Fruit fly (Drosophila melanogaster) whole organism, adult: ENCODE data around the gene CG13998.

Experiments used
- CG11617 ChIP-seq: fragments of 200-800 bp; sonication (Bioruptor generic); optimal IDR thresholded peaks from 2 replicates; lab custom pipeline; 2017; ENCODE audit warnings: mild to moderate bottlenecking, missing biosample characterization, missing genetic modification reagents, missing genetic modification characterization
- CG33017 ChIP-seq: fragments of 200-800 bp; sonication (Bioruptor generic); optimal IDR thresholded peaks from 2 replicates; lab custom pipeline; 2018; ENCODE audit warnings: missing biosample characterization, mild to moderate bottlenecking, missing genetic modification characterization, moderate library complexity
- cnc ChIP-seq, 2 experiments: fragments of >200 bp; optimal IDR thresholded peaks; 2 replicates each; lab custom pipeline; 2017
- kay ChIP-seq: fragments of 200-800 bp; sonication (Bioruptor generic); peaks from one replicate; lab custom pipeline; 2016; ENCODE audit warnings: missing biosample characterization, missing genetic modification characterization, borderline replicate concordance
- toe ChIP-seq: fragments of 200-800 bp; sonication (Bioruptor generic); optimal IDR thresholded peaks from 2 replicates; lab custom pipeline; 2016; ENCODE audit warnings: missing biosample characterization, missing genetic modification characterization

- TF ChIP-seq CG33017 (no peak), toe (GFP tag; lab: Kevin White, UChicago) (no peak), kay (GFP tag; lab: Kevin White, UChicago) (peak; percentile 97), CG11617 (GFP tag; lab: Kevin White, UChicago) (no peak), cnc (optimal IDR thresholded peaks at IDR 0.05; lab: Kevin White, UChicago) (no peak)
Observed at dm6 chr2L:5945651-5946547, 10.7 kb downstream of the CG13998 start.
